Fruit fly (Drosophila melanogaster): ENCODE measurements around the gene CG12523.
A peak's percentile ranks its signal among the peaks of the same experiment; 100 is the strongest.

The CG12523 gene

DNA sequence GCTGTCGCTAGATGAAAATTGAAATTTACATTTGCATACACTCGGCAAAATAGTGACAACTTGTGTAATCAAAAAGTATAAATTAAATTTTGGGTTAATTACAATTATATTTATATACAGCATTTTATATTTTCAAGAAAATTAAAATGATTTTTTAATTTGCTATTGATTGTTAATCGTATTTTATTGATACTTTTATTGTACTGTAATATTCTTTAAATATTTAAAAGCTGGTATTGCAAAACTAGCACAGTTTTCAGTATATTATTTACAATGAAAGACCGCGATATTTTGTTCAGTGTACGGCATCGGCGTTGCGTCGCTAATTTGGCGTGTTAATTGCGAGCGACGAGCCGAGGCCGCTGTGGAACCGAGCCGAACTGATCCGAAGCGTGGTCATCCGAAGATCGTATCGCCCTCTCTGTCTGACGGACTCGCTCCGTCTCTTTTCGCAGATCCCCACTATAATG, 48.4 kb upstream of the CG12523 start (continued):
- no peak for TF ChIP-seq knrl (GFP tag; IDR thresholded peaks at IDR 0.05; ENCODE audit: partially characterized antibody)
- TF ChIP-seq CG32772 (GFP tag; IDR thresholded peaks at IDR 0.05), result peak; percentile 91
- TF ChIP-seq dm (GFP tag; optimal IDR thresholded peaks at IDR 0.05), result peak; percentile 34
- peak; percentile 97 for TF ChIP-seq CG18262 (tag; optimal IDR thresholded peaks at IDR 0.05)
- TF ChIP-seq CrebB (tag; optimal IDR thresholded peaks at IDR 0.05), result peak; percentile 92
- TF ChIP-seq CG31388 (GFP tag; optimal IDR thresholded peaks at IDR 0.05), result peak; percentile 59
- no peak for TF ChIP-seq ato (GFP tag; IDR thresholded peaks at IDR 0.05; ENCODE audit: partially characterized antibody)
- peak; percentile 93 for TF ChIP-seq CG17385 (GFP tag; optimal IDR thresholded peaks at IDR 0.05)
- TF ChIP-seq CHES-1-like (GFP tag; optimal IDR thresholded peaks at IDR 0.05), result peak; percentile 42
- peak; percentile 17 for TF ChIP-seq CG15073 (GFP tag; optimal IDR thresholded peaks at IDR 0.05)
- peak; percentile 92 for TF ChIP-seq toy (GFP tag; IDR thresholded peaks at IDR 0.05)
- peak; percentile 88 for TF ChIP-seq CG15514 (GFP tag; optimal IDR thresholded peaks at IDR 0.05)
- TF ChIP-seq zfh1 (GFP tag; IDR thresholded peaks at IDR 0.05), result peak; percentile 86
- TF ChIP-seq Dref (GFP tag; IDR thresholded peaks at IDR 0.05), result no peak
- TF ChIP-seq H2.0 (GFP tag; IDR thresholded peaks at IDR 0.05), result peak; percentile 89
- TF ChIP-seq Myb (GFP tag; optimal IDR thresholded peaks at IDR 0.05), result peak; percentile 34
- peak; percentile 88 for TF ChIP-seq Awh (GFP tag; IDR thresholded peaks at IDR 0.05)
- no peak; the same call in 1 of the 2 replicates for TF ChIP-seq dan (GFP tag; IDR thresholded peaks at IDR 0.05)
- no peak for TF ChIP-seq z (GFP tag; IDR thresholded peaks at IDR 0.05)
- peak; percentile 92 for TF ChIP-seq zen (tag; optimal IDR thresholded peaks at IDR 0.05)
- TF ChIP-seq dmrt11E (tag; optimal IDR thresholded peaks at IDR 0.05), result peak; percentile 80
- peak; percentile 46; the same call in 1 of the 2 replicates for TF ChIP-seq CG5953 (GFP tag; IDR thresholded peaks at IDR 0.05)
- TF ChIP-seq kay (GFP tag; optimal IDR thresholded peaks at IDR 0.05), result peak; percentile 92
- TF ChIP-seq NfI (GFP tag; optimal IDR thresholded peaks at IDR 0.05), result peak; percentile 94
- no peak for TF ChIP-seq en (GFP tag; optimal IDR thresholded peaks at IDR 0.05)
- peak; percentile 31 for TF ChIP-seq kni (GFP tag; optimal IDR thresholded peaks at IDR 0.05)
- TF ChIP-seq CG17829 (tag; optimal IDR thresholded peaks at IDR 0.05), result peak; percentile 97
- TF ChIP-seq gce (GFP tag; IDR thresholded peaks at IDR 0.05), result peak; percentile 82; the same call in 2 of the 3 replicates
- peak; percentile 79 for TF ChIP-seq jing (GFP tag; optimal IDR thresholded peaks at IDR 0.05)
- TF ChIP-seq Sox100B (GFP tag; optimal IDR thresholded peaks at IDR 0.05), result peak; percentile 99
- TF ChIP-seq Ada2b (GFP tag; IDR thresholded peaks at IDR 0.05), result peak; percentile 87
- TF ChIP-seq ssp (GFP tag; IDR thresholded peaks at IDR 0.05), result peak; percentile 89
- peak; percentile 98 for TF ChIP-seq CG11695 (GFP tag; IDR thresholded peaks at IDR 0.05)
- peak; percentile 92 for TF ChIP-seq Bteb2 (GFP tag; optimal IDR thresholded peaks at IDR 0.05)
- TF ChIP-seq CG6254 (GFP tag; optimal IDR thresholded peaks at IDR 0.05), result peak; percentile 79
- TF ChIP-seq Lpt (GFP tag; optimal IDR thresholded peaks at IDR 0.05), result no peak
- TF ChIP-seq insv (GFP tag; optimal IDR thresholded peaks at IDR 0.05), result peak in 1 of 2 experiments; percentile 67
- peak; percentile 93 for TF ChIP-seq sisA (GFP tag; IDR thresholded peaks at IDR 0.05)
- peak; percentile 84 for TF ChIP-seq CG10462 (GFP tag; optimal IDR thresholded peaks at IDR 0.05)
- TF ChIP-seq CG5180 (GFP tag; optimal IDR thresholded peaks at IDR 0.05), result peak; percentile 88
- peak; percentile 95 for TF ChIP-seq CG11085 (GFP tag; IDR thresholded peaks at IDR 0.05)
- TF ChIP-seq Opbp (GFP tag; IDR thresholded peaks at IDR 0.05; ENCODE audit: partially characterized antibody), result no peak
- TF ChIP-seq cas (GFP tag; IDR thresholded peaks at IDR 0.05), result peak; percentile 93
- TF ChIP-seq eyg (GFP tag; optimal IDR thresholded peaks at IDR 0.05), result no peak
- TF ChIP-seq CG18476 (GFP tag; optimal IDR thresholded peaks at IDR 0.05), result peak; percentile 82
- TF ChIP-seq Adf1 (GFP tag; IDR thresholded peaks at IDR 0.05), result peak; percentile 85
- no peak for TF ChIP-seq Dll (GFP tag; IDR thresholded peaks at IDR 0.05; ENCODE audit: partially characterized antibody)
- TF ChIP-seq MESR4 (GFP tag; optimal IDR thresholded peaks at IDR 0.05), result peak; percentile 8
- TF ChIP-seq BEAF-32 (GFP tag; optimal IDR thresholded peaks at IDR 0.05), result peak; percentile 18
- no peak for TF ChIP-seq CG34224 (GFP tag; IDR thresholded peaks at IDR 0.05; ENCODE audit: partially characterized antibody)
- TF ChIP-seq NFAT (GFP tag; IDR thresholded peaks at IDR 0.05), result peak; percentile 88
